Worm (Caenorhabditis elegans): ENCODE data around the gene gip-1.

ce11 chrIII:2386483-2386882 lies 39.1 kb downstream of the gip-1 start, which contains the start of gene H14E04.3:
- TF ChIP-seq dve-1 (tag; optimal IDR thresholded peaks at IDR 0.05) (no peak), pha-4 (tag; optimal IDR thresholded peaks at IDR 0.05) (no peak), fkh-10 (GFP tag; optimal IDR thresholded peaks at IDR 0.05) (no peak), pqm-1 (tag; optimal IDR thresholded peaks at IDR 0.05) (no peak), elt-4 (tag; optimal IDR thresholded peaks at IDR 0.05) (no peak), syd-9 (tag; optimal IDR thresholded peaks at IDR 0.05) (no peak), pha-2 (tag; optimal IDR thresholded peaks at IDR 0.05) (no peak)

Measured in whole organism, late embryonic.